Worm (Caenorhabditis elegans): Measurements from ENCODE around the gene Y7A5A.7.

ce11 chrX:15828059-15828458, 24.1 kb upstream of the Y7A5A.7 start, which contains the start of gene Y7A5A.20:
- TF ChIP-seq ceh-9 (tag; optimal IDR thresholded peaks at IDR 0.05) = no peak
- TF ChIP-seq sox-4 (tag; optimal IDR thresholded peaks at IDR 0.05) = no peak
- TF ChIP-seq ets-4 (tag; optimal IDR thresholded peaks at IDR 0.05) = no peak
- TF ChIP-seq ceh-24 (tag; optimal IDR thresholded peaks at IDR 0.05) = no peak
- TF ChIP-seq ceh-34 (tag; optimal IDR thresholded peaks at IDR 0.05) = no peak
- no peak for TF ChIP-seq unc-3 (GFP tag; conservative IDR thresholded peaks at IDR 0.05)
- TF ChIP-seq unc-3 (tag; optimal IDR thresholded peaks at IDR 0.05) = no peak
- TF ChIP-seq npax-4 (tag; optimal IDR thresholded peaks at IDR 0.05) = no peak
- no peak for TF ChIP-seq C38D4.7 (GFP tag; optimal IDR thresholded peaks at IDR 0.05)
- no peak for TF ChIP-seq ahr-1 (tag; optimal IDR thresholded peaks at IDR 0.05)
- TF ChIP-seq fkh-6 (tag; optimal IDR thresholded peaks at IDR 0.05) = no peak

All from whole organism, late embryonic.